Worm (Caenorhabditis elegans) whole organism, mixed stage, embryonic: ENCODE measurements around the gene F13A7.11.

Source experiments
- M03D4.4 ChIP-seq: sonication (generic microtip); optimal IDR thresholded peaks from 2 replicates; lab custom pipeline; 2017; ENCODE audit warnings: mild to moderate bottlenecking, missing genetic modification characterization, missing compliant biosample characterization
- bed-3 ChIP-seq: fragments of 200-800 bp; sonication (Bioruptor generic); optimal IDR thresholded peaks from 3 replicates; lab custom pipeline; 2018; ENCODE audit warnings: mild to moderate bottlenecking, missing genetic modification characterization, moderate library complexity, missing compliant biosample characterization
- blmp-1 ChIP-seq: fragments of 150-350 bp; optimal IDR thresholded peaks from 2 replicates; lab custom pipeline; 2014; ENCODE audit warnings: missing biosample characterization, missing genetic modification characterization
- ceh-39 ChIP-seq: fragments of 150-350 bp; optimal IDR thresholded peaks from 2 replicates; lab custom pipeline; 2014; ENCODE audit warnings: missing biosample characterization, missing genetic modification characterization
- ceh-43 ChIP-seq: fragments of 200-800 bp; sonication (Bioruptor generic); optimal IDR thresholded peaks from 2 replicates; lab custom pipeline; 2018; ENCODE audit warnings: mild to moderate bottlenecking, missing genetic modification characterization, moderate library complexity, missing compliant biosample characterization
- ceh-83 ChIP-seq: fragments of 200-800 bp; sonication (Bioruptor generic); optimal IDR thresholded peaks from 2 replicates; lab custom pipeline; 2018; ENCODE audit warnings: mild to moderate bottlenecking, missing genetic modification characterization, missing compliant biosample characterization
- ces-1 ChIP-seq: fragments of 150-350 bp; optimal IDR thresholded peaks from 2 replicates; lab custom pipeline; 2014; ENCODE audit warnings: missing biosample characterization, missing genetic modification reagents, missing genetic modification characterization
- cnd-1 ChIP-seq: fragments of 200-800 bp; sonication (Bioruptor generic); optimal IDR thresholded peaks from 2 replicates; lab custom pipeline; 2018; ENCODE audit warnings: mild to moderate bottlenecking, missing genetic modification characterization, missing compliant biosample characterization
- drap-1 ChIP-seq: fragments of 200-800 bp; sonication (Bioruptor generic); optimal IDR thresholded peaks from 3 replicates; lab custom pipeline; 2018; ENCODE audit warnings: mild to moderate bottlenecking, missing genetic modification characterization, missing compliant biosample characterization
- elt-1 ChIP-seq: sonication (generic microtip); optimal IDR thresholded peaks from 2 replicates; lab custom pipeline; 2017; ENCODE audit warnings: missing genetic modification characterization, mild to moderate bottlenecking, missing compliant biosample characterization, antibody characterized with exemption, moderate library complexity, borderline replicate concordance; ENCODE audit not compliant: insufficient read depth
- elt-3 ChIP-seq: fragments of 150-350 bp; optimal IDR thresholded peaks from 2 replicates; lab custom pipeline; 2014; ENCODE audit warnings: missing biosample characterization, missing genetic modification characterization
- flh-1 ChIP-seq: fragments of 200-800 bp; sonication (Bioruptor generic); optimal IDR thresholded peaks from 2 replicates; lab custom pipeline; 2018; ENCODE audit warnings: mild to moderate bottlenecking, missing genetic modification characterization, moderate library complexity, missing compliant biosample characterization
- ham-2 ChIP-seq: fragments of 200-800 bp; sonication (Bioruptor generic); optimal IDR thresholded peaks from 2 replicates; lab custom pipeline; 2018; ENCODE audit warnings: mild to moderate bottlenecking, missing genetic modification characterization, missing compliant biosample characterization
- hlh-1 ChIP-seq: fragments of 150-350 bp; optimal IDR thresholded peaks from 2 replicates; lab custom pipeline; 2014; ENCODE audit warnings: missing biosample characterization, missing genetic modification reagents, missing genetic modification characterization
- lin-13 ChIP-seq: fragments of 150-350 bp; optimal IDR thresholded peaks from 2 replicates; lab custom pipeline; 2014; ENCODE audit warnings: missing biosample characterization, missing genetic modification characterization
- lin-32 ChIP-seq: fragments of 200-800 bp; sonication (Bioruptor generic); optimal IDR thresholded peaks from 2 replicates; lab custom pipeline; 2018; ENCODE audit warnings: mild to moderate bottlenecking, missing genetic modification characterization, missing compliant biosample characterization
- lsy-2 ChIP-seq: fragments of 150-350 bp; optimal IDR thresholded peaks from 2 replicates; lab custom pipeline; 2014; ENCODE audit warnings: missing biosample characterization, missing genetic modification characterization
- mep-1 ChIP-seq: fragments of 150-350 bp; optimal IDR thresholded peaks from 2 replicates; lab custom pipeline; 2017; ENCODE audit warnings: missing biosample characterization, missing genetic modification reagents, missing genetic modification characterization, inconsistent platforms
- mls-2 ChIP-seq: sonication (generic microtip); optimal IDR thresholded peaks from 2 replicates; lab custom pipeline; 2016; ENCODE audit warnings: mild to moderate bottlenecking, missing genetic modification characterization, moderate library complexity, missing compliant biosample characterization
- nhr-12 ChIP-seq: fragments of 150-350 bp; optimal IDR thresholded peaks from 2 replicates; lab custom pipeline; 2014; ENCODE audit warnings: missing biosample characterization, missing genetic modification characterization
- nhr-2 ChIP-seq: fragments of 150-350 bp; optimal IDR thresholded peaks from 2 replicates; lab custom pipeline; 2014; ENCODE audit warnings: missing biosample characterization, missing genetic modification characterization
- nhr-237 ChIP-seq: fragments of 150-350 bp; optimal IDR thresholded peaks from 2 replicates; lab custom pipeline; 2014; ENCODE audit warnings: missing biosample characterization, missing genetic modification characterization
- nhr-28 ChIP-seq: fragments of 150-350 bp; optimal IDR thresholded peaks from 2 replicates; lab custom pipeline; 2014; ENCODE audit warnings: missing biosample characterization, missing genetic modification characterization
- nhr-76 ChIP-seq: sonication (generic microtip); optimal IDR thresholded peaks from 2 replicates; lab custom pipeline; 2017; ENCODE audit warnings: missing biosample characterization, missing genetic modification characterization
- pha-4 ChIP-seq: fragments of 150-350 bp; optimal IDR thresholded peaks from 2 replicates; lab custom pipeline; 2018; ENCODE audit warnings: missing biosample characterization, missing genetic modification reagents, missing genetic modification characterization
- sem-2 ChIP-seq: fragments of 200-800 bp; sonication (Bioruptor generic); optimal IDR thresholded peaks from 2 replicates; lab custom pipeline; 2018; ENCODE audit warnings: mild to moderate bottlenecking, missing genetic modification characterization, missing compliant biosample characterization
- sptf-1 ChIP-seq: sonication (generic microtip); optimal IDR thresholded peaks from 2 replicates; lab custom pipeline; 2017; ENCODE audit warnings: mild to moderate bottlenecking, missing genetic modification characterization, moderate library complexity, missing compliant biosample characterization
- tbx-8 ChIP-seq: fragments of 200-800 bp; sonication (Bioruptor generic); optimal IDR thresholded peaks from 2 replicates; lab custom pipeline; 2018; ENCODE audit warnings: mild to moderate bottlenecking, missing genetic modification characterization, moderate library complexity, missing compliant biosample characterization
- unc-120 ChIP-seq: sonication (generic microtip); optimal IDR thresholded peaks from 2 replicates; lab custom pipeline; 2017; ENCODE audit warnings: missing genetic modification characterization, missing compliant biosample characterization; ENCODE audit not compliant: poor library complexity, severe bottlenecking
- unc-39 ChIP-seq: fragments of 150-350 bp; optimal IDR thresholded peaks from 2 replicates; lab custom pipeline; 2014; ENCODE audit warnings: missing biosample characterization, missing genetic modification characterization
- unc-62 ChIP-seq: fragments of 150-350 bp; optimal IDR thresholded peaks from 2 replicates; lab custom pipeline; 2014; ENCODE audit warnings: missing biosample characterization, missing genetic modification reagents, missing genetic modification characterization
- zip-8 ChIP-seq: fragments of 150-350 bp; optimal IDR thresholded peaks from 2 replicates; lab custom pipeline; 2014; ENCODE audit warnings: missing biosample characterization, missing genetic modification characterization
- ztf-11 ChIP-seq: fragments of 150-350 bp; optimal IDR thresholded peaks from 2 replicates; lab custom pipeline; 2014; ENCODE audit warnings: missing biosample characterization, missing genetic modification characterization

F13A7.11 gene

ce11 chrV:16395131-16395530, at the start of gene F13A7.11:
Gene F13A7.11, minus strand, starts transcription at chrV:16395304.
- no peak for TF ChIP-seq ham-2
- TF ChIP-seq, all 35 proteins: peak for 0

DNA sequence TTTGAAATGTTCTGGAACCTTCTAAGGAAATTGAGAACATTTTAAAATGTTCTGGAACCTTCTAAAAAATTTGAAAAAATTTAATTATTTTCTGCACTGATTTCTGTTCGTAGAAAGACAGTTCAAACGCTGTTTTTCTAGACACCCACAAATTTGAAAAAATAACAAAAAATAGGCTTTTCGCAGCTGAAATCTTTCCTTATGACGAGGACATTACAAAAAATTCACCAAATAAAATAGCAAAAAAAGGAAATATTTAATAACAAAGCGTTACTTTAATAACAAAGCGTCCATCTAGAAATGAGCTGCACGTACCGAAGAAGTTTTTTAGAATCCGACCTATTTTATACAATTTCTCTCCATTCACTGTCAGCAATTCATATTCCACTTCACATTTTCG, 48.5 kb upstream of the F13A7.11 start, which contains the start of gene srh-141:
Gene srh-141, plus strand, starts transcription at position 301 of the 400 bp plus-strand sequence.
- no peak for TF ChIP-seq nhr-76 (tag; lab: Kevin White, UChicago)
- no peak for TF ChIP-seq unc-62 (GFP tag; lab: Kevin White, UChicago)
- no peak for TF ChIP-seq ceh-43 (GFP tag; lab: Kevin White, UChicago)
- TF ChIP-seq lsy-2 (tag; lab: Kevin White, UChicago) = no peak
- TF ChIP-seq cnd-1 (tag; lab: Kevin White, UChicago) = no peak
- no peak for TF ChIP-seq elt-1 (tag; lab: Kevin White, UChicago)
- no peak for TF ChIP-seq elt-3
- TF ChIP-seq ceh-83 = no peak
- no peak for TF ChIP-seq hlh-1 (tag; lab: Kevin White, UChicago)
- TF ChIP-seq ceh-39 (tag; lab: Kevin White, UChicago) = no peak
- TF ChIP-seq sptf-1 (tag; lab: Kevin White, UChicago) = no peak
- no peak for TF ChIP-seq lin-32 (GFP tag; lab: Kevin White, UChicago)
- no peak for TF ChIP-seq ztf-11 (tag; lab: Kevin White, UChicago)
- no peak for TF ChIP-seq tbx-8
- TF ChIP-seq ces-1 (GFP tag; lab: Kevin White, UChicago) = no peak
- TF ChIP-seq unc-39 (tag; lab: Kevin White, UChicago) = no peak

ce11 chrV:16437546-16437945, 42.4 kb upstream of the F13A7.11 start, which contains the start of gene F26D2.15:
Gene F26D2.15, plus strand, starts transcription at chrV:16437846.
- TF ChIP-seq elt-3 (no peak), nhr-76 (tag; lab: Kevin White, UChicago) (no peak), ztf-11 (tag; lab: Kevin White, UChicago) (no peak), ces-1 (GFP tag; lab: Kevin White, UChicago) (no peak), ceh-39 (tag; lab: Kevin White, UChicago) (no peak)

DNA sequence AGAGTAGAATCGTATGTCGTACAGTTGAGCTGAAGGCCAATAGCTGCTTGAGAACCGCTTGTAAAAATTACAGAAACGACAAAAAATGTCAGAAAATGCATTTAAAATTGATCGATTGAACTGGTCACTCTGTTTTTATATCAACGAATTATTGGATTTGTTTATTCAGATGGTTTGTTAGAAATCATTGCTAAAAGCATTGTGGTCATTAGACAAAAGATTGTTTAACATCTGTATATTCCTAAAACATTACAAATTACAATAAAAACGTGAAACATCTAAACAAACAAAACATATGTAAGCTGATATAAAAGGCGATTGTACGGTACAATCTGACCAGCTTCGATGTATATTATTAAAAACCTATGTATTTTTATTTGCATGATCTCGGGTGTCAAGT, 40.4 kb upstream of the F13A7.11 start, which contains the start of the genes F26D2.13 and F26D2.14:
Gene F26D2.13, minus strand, starts transcription at position 101 of the 400 bp plus-strand sequence.
Gene F26D2.14, plus strand, starts transcription at position 346 of the 400 bp plus-strand sequence.
- TF ChIP-seq lin-13 (tag; lab: Kevin White, UChicago) (no peak), ceh-39 (tag; lab: Kevin White, UChicago) (no peak), zip-8 (no peak), mep-1 (tag; lab: Kevin White, UChicago) (no peak), unc-62 (GFP tag; lab: Kevin White, UChicago) (no peak), nhr-76 (tag; lab: Kevin White, UChicago) (no peak), unc-120 (tag; lab: Kevin White, UChicago) (no peak), cnd-1 (tag; lab: Kevin White, UChicago) (no peak), elt-1 (tag; lab: Kevin White, UChicago) (no peak), lsy-2 (tag; lab: Kevin White, UChicago) (no peak)

DNA sequence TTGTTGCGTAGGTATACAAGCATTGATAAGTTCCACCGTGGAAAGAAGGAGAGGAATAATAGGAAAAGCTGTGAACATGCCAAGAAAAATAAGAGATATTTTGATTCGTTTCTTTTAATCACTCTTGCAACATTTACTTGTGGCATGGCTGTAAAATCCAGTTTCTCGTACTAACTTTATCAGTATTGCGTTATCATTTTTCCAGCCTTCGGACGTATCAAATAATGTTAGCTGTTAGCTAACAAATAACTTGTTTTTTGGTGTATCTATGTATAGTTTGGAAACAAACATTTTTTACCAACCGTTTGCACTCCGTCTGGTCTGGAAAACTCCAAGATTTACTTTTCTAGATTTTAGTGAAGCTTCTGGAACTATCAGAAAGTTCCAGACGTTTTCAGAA, 38.4 kb upstream of the F13A7.11 start, which contains the start of gene clec-234:
Gene clec-234, minus strand, starts transcription at position 101 of the 400 bp plus-strand sequence.
- TF ChIP-seq nhr-28 (tag; lab: Kevin White, UChicago) (no peak), flh-1 (GFP tag; lab: Kevin White, UChicago) (no peak), ceh-83 (no peak), bed-3 (GFP tag; lab: Kevin White, UChicago) (no peak), tbx-8 (no peak), lin-13 (tag; lab: Kevin White, UChicago) (no peak), drap-1 (no peak), sem-2 (no peak), lin-32 (GFP tag; lab: Kevin White, UChicago) (no peak), ces-1 (GFP tag; lab: Kevin White, UChicago) (no peak), pha-4 (no peak), blmp-1 (no peak)

DNA sequence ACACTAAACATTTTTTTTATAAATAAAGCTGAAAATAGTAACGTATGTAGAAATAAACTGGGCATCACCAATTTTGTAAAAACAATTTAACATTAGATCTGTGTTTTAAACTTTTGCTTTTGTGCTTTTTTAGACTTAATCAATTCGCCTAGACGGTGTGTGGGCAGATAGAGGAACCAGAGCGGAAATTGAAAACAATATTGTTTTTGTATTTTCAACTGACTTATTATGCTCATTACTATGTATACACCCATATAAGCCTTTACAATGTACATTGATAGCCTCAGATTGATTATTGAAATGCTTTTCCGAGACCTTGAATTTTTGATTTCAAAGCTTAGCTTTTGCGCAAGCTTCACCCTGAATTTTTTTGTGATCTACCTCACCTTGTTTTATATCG, 34.8 kb upstream of the F13A7.11 start, which contains the start of gene str-73:
Gene str-73, plus strand, starts transcription at position 301 of the 400 bp plus-strand sequence.
- no peak for TF ChIP-seq nhr-12 (tag; lab: Kevin White, UChicago)
- no peak for TF ChIP-seq lin-13 (tag; lab: Kevin White, UChicago)
- TF ChIP-seq mls-2 (tag; lab: Kevin White, UChicago) = no peak
- no peak for TF ChIP-seq nhr-237 (tag; lab: Kevin White, UChicago)
- no peak for TF ChIP-seq nhr-2 (tag; lab: Kevin White, UChicago)
- TF ChIP-seq ces-1 (GFP tag; lab: Kevin White, UChicago) = no peak
- TF ChIP-seq sem-2 = no peak
- TF ChIP-seq lin-32 (GFP tag; lab: Kevin White, UChicago) = no peak
- no peak for TF ChIP-seq bed-3 (GFP tag; lab: Kevin White, UChicago)
- no peak for TF ChIP-seq unc-120 (tag; lab: Kevin White, UChicago)
- no peak for TF ChIP-seq elt-3
- no peak for TF ChIP-seq nhr-76 (tag; lab: Kevin White, UChicago)
- TF ChIP-seq nhr-28 (tag; lab: Kevin White, UChicago) = no peak
- no peak for TF ChIP-seq ham-2
- TF ChIP-seq ceh-43 (GFP tag; lab: Kevin White, UChicago) = no peak
- no peak for TF ChIP-seq M03D4.4
- no peak for TF ChIP-seq blmp-1
- TF ChIP-seq ceh-83 = no peak
